Worm (Caenorhabditis elegans): ENCODE results near the gene pho-14.

- TF ChIP-seq zip-5 (tag; optimal IDR thresholded peaks at IDR 0.05) (no peak), odd-2 (tag; optimal IDR thresholded peaks at IDR 0.05) (no peak), lim-6 (tag; optimal IDR thresholded peaks at IDR 0.05) (no peak), ets-4 (tag; optimal IDR thresholded peaks at IDR 0.05) (no peak), pag-3 (tag; optimal IDR thresholded peaks at IDR 0.05; ENCODE audit: borderline replicate concordance) (no peak), tbx-2 (tag; optimal IDR thresholded peaks at IDR 0.05) (no peak), pqm-1 (tag; optimal IDR thresholded peaks at IDR 0.05) (no peak), nhr-11 (tag; optimal IDR thresholded peaks at IDR 0.05) (no peak)
Observed at ce11 chrII:1102209-1102608, 1.6 kb upstream of the pho-14 start.
